Worm (Caenorhabditis elegans): Measurements from ENCODE around the gene Y53F4B.43.
A peak's percentile ranks its signal among the peaks of the same experiment; 100 is the strongest.

DNA sequence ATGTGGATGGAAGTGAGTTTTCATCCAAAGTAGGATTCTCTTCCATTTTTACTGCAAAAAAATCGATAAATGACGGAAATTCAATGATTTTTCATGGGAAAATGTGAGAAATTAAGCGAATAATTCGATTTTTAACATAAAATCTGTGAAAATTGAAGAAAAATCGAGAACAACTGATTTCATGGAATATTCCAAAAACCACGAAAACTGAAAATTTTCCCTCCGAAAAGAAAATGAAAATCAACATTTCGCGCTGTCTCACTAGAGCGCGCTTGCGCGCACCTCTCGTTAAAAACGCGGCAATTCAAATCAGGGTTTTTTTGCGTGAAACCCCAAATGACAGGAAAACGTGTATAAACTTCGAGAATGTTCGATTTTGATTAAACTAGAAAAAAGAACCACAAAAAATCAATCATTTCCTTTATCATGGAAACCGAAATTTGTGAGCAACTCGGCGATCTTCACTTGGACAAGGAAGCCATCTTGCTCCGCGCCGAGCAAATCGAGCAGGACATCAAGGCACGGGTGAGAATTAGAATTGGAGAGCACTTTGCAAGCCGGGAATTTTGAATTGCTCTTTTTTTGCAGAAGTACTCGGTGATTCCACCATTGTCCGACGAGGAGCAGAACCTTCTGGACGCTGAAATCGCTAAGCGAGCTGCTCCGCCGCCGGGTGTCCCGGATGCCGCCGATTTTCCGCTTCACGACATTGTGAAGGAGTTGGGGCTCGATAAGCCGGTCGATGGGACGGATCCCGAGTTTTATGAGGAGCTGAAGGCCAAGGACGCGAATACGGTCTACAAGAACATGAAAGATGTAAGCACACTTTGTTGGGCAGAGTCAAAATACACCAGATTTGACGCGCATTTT, 22.3 kb downstream of the Y53F4B.43 start, which contains the start of the genes Y53F4B.9 and Y53F4B.11:
- TF ChIP-seq ceh-36 (tag; optimal IDR thresholded peaks at IDR 0.05) (no peak), ama-1 (optimal IDR thresholded peaks at IDR 0.05) (no peak), hnd-1 (tag; optimal IDR thresholded peaks at IDR 0.05) (no peak), hmg-4 (GFP tag; optimal IDR thresholded peaks at IDR 0.05) (no peak), flt-1 (GFP tag; IDR thresholded peaks at IDR 0.05) (no peak), ets-7 (tag; optimal IDR thresholded peaks at IDR 0.05) (no peak), scrt-1 (GFP tag; IDR thresholded peaks at IDR 0.05) (no peak), aly-1 (tag; optimal IDR thresholded peaks at IDR 0.05) (no peak), pes-1 (GFP tag; IDR thresholded peaks at IDR 0.05) (no peak), hmbx-1 (tag; optimal IDR thresholded peaks at IDR 0.05) (no peak), tbx-11 (GFP tag; IDR thresholded peaks at IDR 0.05) (no peak), F13C5.2 (tag; optimal IDR thresholded peaks at IDR 0.05) (peak; percentile 35), ceh-13 (GFP tag; optimal IDR thresholded peaks at IDR 0.05) (no peak)
